Worm (Caenorhabditis elegans): Measurements from ENCODE around the gene R13A5.10.
"Not testable (repeated sequence)": the region's sequence is repeated elsewhere in the genome, so short reads cannot be mapped to it uniquely, and the experiment has no call there.

The R13A5.10 gene

ce11 chrIII:7608223-7608622 lies 25.4 kb upstream of the R13A5.10 start, which contains the start of gene T04A6.3:
Gene T04A6.3, minus strand, starts transcription at chrIII:7608323.
- no peak for TF ChIP-seq alr-1 (tag; optimal IDR thresholded peaks at IDR 0.05; ENCODE audit: borderline replicate concordance)
- TF ChIP-seq lin-13 (GFP tag; optimal IDR thresholded peaks at IDR 0.05) = no peak
- no peak for TF ChIP-seq nhr-47 (tag; optimal IDR thresholded peaks at IDR 0.05)
- no peak for TF ChIP-seq dpl-1 (GFP tag; optimal IDR thresholded peaks at IDR 0.05)
- TF ChIP-seq unc-130 (tag; optimal IDR thresholded peaks at IDR 0.05) = no peak
- no peak for TF ChIP-seq zag-1 (tag; optimal IDR thresholded peaks at IDR 0.05)
- TF ChIP-seq snu-23 (GFP tag; optimal IDR thresholded peaks at IDR 0.05) = no peak
- no peak for TF ChIP-seq mab-9 (GFP tag; IDR thresholded peaks at IDR 0.05)
- TF ChIP-seq lin-15B (tag; optimal IDR thresholded peaks at IDR 0.05) = no peak
- no peak for TF ChIP-seq ceh-63 (GFP tag; optimal IDR thresholded peaks at IDR 0.05)
- TF ChIP-seq swsn-7 (tag; optimal IDR thresholded peaks at IDR 0.05) = no peak
- TF ChIP-seq unc-30 (tag; optimal IDR thresholded peaks at IDR 0.05) = no peak
- no peak for TF ChIP-seq C34B4.2 (tag; optimal IDR thresholded peaks at IDR 0.05)
- TF ChIP-seq snpc-4 (tag; optimal IDR thresholded peaks at IDR 0.05) = no peak
- TF ChIP-seq C16A3.4 (tag; optimal IDR thresholded peaks at IDR 0.05) = no peak
- TF ChIP-seq aha-1 (tag; optimal IDR thresholded peaks at IDR 0.05) = no peak
- no peak for TF ChIP-seq Y116A8C.19 (tag; optimal IDR thresholded peaks at IDR 0.05; ENCODE audit: borderline replicate concordance)
- TF ChIP-seq nhr-71 (tag; optimal IDR thresholded peaks at IDR 0.05) = no peak
- no peak for TF ChIP-seq xbp-1 (tag; optimal IDR thresholded peaks at IDR 0.05)
- TF ChIP-seq tlp-1 (tag; optimal IDR thresholded peaks at IDR 0.05) = no peak

DNA sequence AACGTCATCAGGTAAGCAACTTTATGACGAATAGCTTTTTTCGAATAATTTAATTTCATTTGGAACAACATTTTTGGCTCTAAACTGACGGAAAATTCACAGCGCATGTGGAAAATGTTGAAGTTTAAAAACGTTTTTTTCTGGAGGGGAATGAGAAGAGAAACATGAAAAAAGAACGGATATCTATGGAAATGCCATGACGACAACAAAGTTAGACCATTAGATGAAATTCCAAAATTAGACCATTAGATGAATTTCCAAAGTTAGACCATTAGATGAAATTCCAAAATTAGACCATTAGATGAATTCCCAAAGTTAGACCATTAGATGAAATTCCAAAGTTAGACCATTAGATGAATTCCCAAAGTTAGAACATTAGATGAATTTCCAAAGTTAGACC lies 11.7 kb upstream of the R13A5.10 start, which contains the start of gene Y80D4G.2:
Y80D4G.2 (minus strand) TSS at position 101 of the 400 bp plus-strand sequence.
- TF ChIP-seq unc-130 (tag; optimal IDR thresholded peaks at IDR 0.05); snu-23 (GFP tag; optimal IDR thresholded peaks at IDR 0.05); efl-1 (optimal IDR thresholded peaks at IDR 0.05); efl-1 (GFP tag; optimal IDR thresholded peaks at IDR 0.05 in 1 of 2): not testable (repeated sequence)

- no peak for TF ChIP-seq irx-1 (tag; optimal IDR thresholded peaks at IDR 0.05)
- TF ChIP-seq pqm-1 (tag; optimal IDR thresholded peaks at IDR 0.05) = no peak
- TF ChIP-seq ceh-63 (GFP tag; optimal IDR thresholded peaks at IDR 0.05) = no peak
- no peak for TF ChIP-seq mep-1 (tag; optimal IDR thresholded peaks at IDR 0.05)
- TF ChIP-seq unc-86 (tag; optimal IDR thresholded peaks at IDR 0.05) = no peak
- no peak for TF ChIP-seq efl-1 (optimal IDR thresholded peaks at IDR 0.05)
- peak in 1 of 2 experiments; percentile 29 for TF ChIP-seq efl-1 (GFP tag; optimal IDR thresholded peaks at IDR 0.05 in 1 of 2)
- no peak for TF ChIP-seq isw-1 (GFP tag; IDR thresholded peaks at IDR 0.05)
Observed at ce11 chrIII:7593285-7593928, 10.6 kb upstream of the R13A5.10 start, which contains the start of gene R13A5.11. Gene R13A5.11, minus strand, starts transcription at chrIII:7593335.

DNA sequence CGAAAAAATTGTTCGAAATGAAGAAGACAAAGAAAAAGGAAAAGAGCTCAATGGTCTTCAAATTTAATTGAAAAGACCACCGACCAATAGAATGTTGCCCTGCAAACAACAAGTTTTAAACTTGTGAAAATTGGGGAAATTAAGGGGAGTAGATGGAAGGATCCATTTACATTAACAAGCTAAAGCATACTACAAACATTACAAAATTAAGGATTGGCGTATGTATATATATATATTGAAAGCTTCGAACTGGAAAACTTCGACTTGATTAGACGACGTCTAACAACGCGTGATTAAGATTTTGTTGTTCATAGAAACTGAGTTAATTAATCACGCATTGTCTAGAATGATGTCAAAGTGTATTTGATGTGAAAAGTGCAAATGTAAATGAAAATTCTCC lies 5.4 kb upstream of the R13A5.10 start, which contains the start of gene R13A5.15:
R13A5.15 (minus strand) TSS at position 101 of the 400 bp plus-strand sequence.
- TF ChIP-seq grh-1 (GFP tag; IDR thresholded peaks at IDR 0.05) = no peak
- TF ChIP-seq skn-1 (tag; optimal IDR thresholded peaks at IDR 0.05) = no peak
- peak; percentile 30 for TF ChIP-seq ceh-8 (GFP tag; optimal IDR thresholded peaks at IDR 0.05)
- no peak for TF ChIP-seq lin-39 (tag; optimal IDR thresholded peaks at IDR 0.05)
- no peak for TF ChIP-seq ceh-88 (GFP tag; IDR thresholded peaks at IDR 0.05)
- TF ChIP-seq ztf-11 (tag; optimal IDR thresholded peaks at IDR 0.05) = no peak
- no peak for TF ChIP-seq sox-4 (tag; optimal IDR thresholded peaks at IDR 0.05)
- no peak for TF ChIP-seq elt-3 (tag; optimal IDR thresholded peaks at IDR 0.05)
- no peak for TF ChIP-seq nhr-76 (tag; optimal IDR thresholded peaks at IDR 0.05)

Measured in whole organism, L1 larva.